Fruit fly (Drosophila melanogaster): Measurements from ENCODE around the gene yip2.

The yip2 gene

dm6 chr2L:9918020-9918959 is 3.2 kb downstream of the yip2 start, which contains the start of the genes CG5885 and CG4598 (continued):
- TF ChIP-seq Doc3 (GFP tag; IDR thresholded peaks at IDR 0.05; ENCODE audit: partially characterized antibody) (peak; percentile 59; the same call in 2 of the 3 replicates), Hmr (GFP tag; optimal IDR thresholded peaks at IDR 0.05) (peak; percentile 75), CG15073 (GFP tag; optimal IDR thresholded peaks at IDR 0.05) (no peak), bowl (GFP tag; IDR thresholded peaks at IDR 0.05) (no peak), Kr (GFP tag; optimal IDR thresholded peaks at IDR 0.05) (no peak), fd102C (GFP tag; optimal IDR thresholded peaks at IDR 0.05) (no peak), ind (GFP tag; optimal IDR thresholded peaks at IDR 0.05) (peak; percentile 59), bsh (GFP tag; optimal IDR thresholded peaks at IDR 0.05) (peak; percentile 66 to 74), tx (GFP tag; optimal IDR thresholded peaks at IDR 0.05) (peak; percentile 46), MESR4 (GFP tag; optimal IDR thresholded peaks at IDR 0.05) (peak; percentile 97), CG17328 (GFP tag; IDR thresholded peaks at IDR 0.05) (peak; percentile 70), zfh2 (GFP tag; optimal IDR thresholded peaks at IDR 0.05) (peak; percentile 51), CG3838 (GFP tag; optimal IDR thresholded peaks at IDR 0.05) (peak; percentile 57), CG33557 (GFP tag; optimal IDR thresholded peaks at IDR 0.05) (peak; percentile 48), Stat92E (GFP tag; optimal IDR thresholded peaks at IDR 0.05) (peak in 1 of 3 experiments; percentile 52), CG9876 (GFP tag; optimal IDR thresholded peaks at IDR 0.05) (no peak), Hmx (GFP tag; optimal IDR thresholded peaks at IDR 0.05) (peak; percentile 7), CG2120 (GFP tag; optimal IDR thresholded peaks at IDR 0.05) (peak; percentile 76), CG13296 (GFP tag; optimal IDR thresholded peaks at IDR 0.05) (peak; percentile 55), CG10565 (GFP tag; optimal IDR thresholded peaks at IDR 0.05) (no peak), fd96Cb (tag; optimal IDR thresholded peaks at IDR 0.05) (peak; percentile 48), stc (GFP tag; IDR thresholded peaks at IDR 0.05) (peak; percentile 51), CG4360 (GFP tag; IDR thresholded peaks at IDR 0.05) (no peak), Myb (GFP tag; optimal IDR thresholded peaks at IDR 0.05) (peak; percentile 84), CG10209 (GFP tag; optimal IDR thresholded peaks at IDR 0.05) (peak; percentile 66), CG11085 (GFP tag; IDR thresholded peaks at IDR 0.05) (no peak), CG12391 (tag; optimal IDR thresholded peaks at IDR 0.05) (peak; percentile 82), Six4 (GFP tag; optimal IDR thresholded peaks at IDR 0.05) (no peak), gro (GFP tag; optimal IDR thresholded peaks at IDR 0.05) (no peak), Atf3 (GFP tag; optimal IDR thresholded peaks at IDR 0.05) (peak; percentile 27), bcd (GFP tag; optimal IDR thresholded peaks at IDR 0.05) (peak; percentile 37), cg (GFP tag; optimal IDR thresholded peaks at IDR 0.05) (no peak), yki (optimal IDR thresholded peaks at IDR 0.05) (no peak), Eip74EF (GFP tag; optimal IDR thresholded peaks at IDR 0.05) (peak in 1 of 2 experiments; percentile 22), wdn (GFP tag; IDR thresholded peaks at IDR 0.05) (no peak), BEAF-32 (GFP tag; optimal IDR thresholded peaks at IDR 0.05) (peak; percentile 82), slbo (GFP tag; IDR thresholded peaks at IDR 0.05) (peak; percentile 84), CG5953 (GFP tag; IDR thresholded peaks at IDR 0.05) (no peak), CG43689 (GFP tag; IDR thresholded peaks at IDR 0.05) (0 out of 2 replicates have a peak, but pooled peaks have one; percentile 10), CG30020 (tag; optimal IDR thresholded peaks at IDR 0.05) (peak; percentile 54), CG1024 (GFP tag; IDR thresholded peaks at IDR 0.05) (peak; percentile 42), Nf-YB (GFP tag; optimal IDR thresholded peaks at IDR 0.05) (peak; percentile 42), dpn (GFP tag; optimal IDR thresholded peaks at IDR 0.05) (peak; percentile 38 to 74), MTF-1 (GFP tag; optimal IDR thresholded peaks at IDR 0.05; ENCODE audit: borderline replicate concordance) (no peak), Nf-YC (tag; optimal IDR thresholded peaks at IDR 0.05) (peak; percentile 67), CG9215 (GFP tag; IDR thresholded peaks at IDR 0.05) (0 out of 2 replicates have a peak, but pooled peaks have one; percentile 13), Fer2 (tag; optimal IDR thresholded peaks at IDR 0.05) (peak; percentile 57), CG18764 (GFP tag; optimal IDR thresholded peaks at IDR 0.05) (peak; percentile 71)

Measured in whole organism, embryonic.